Worm (Caenorhabditis elegans) whole organism, L1 larva: ENCODE measurements around the gene C47E8.1.

Experiments
- C16A3.4 ChIP-seq: fragments of 150-350 bp; optimal IDR thresholded peaks from 2 replicates; lab custom pipeline; 2014; ENCODE audit warnings: missing biosample characterization, missing genetic modification characterization
- blmp-1 ChIP-seq: fragments of 150-350 bp; optimal IDR thresholded peaks from 2 replicates; lab custom pipeline; 2014; ENCODE audit warnings: missing biosample characterization, missing genetic modification characterization
- ceh-8 ChIP-seq: fragments of 200-800 bp; sonication (Bioruptor generic); optimal IDR thresholded peaks from 2 replicates; lab custom pipeline; 2018; ENCODE audit warnings: mild to moderate bottlenecking, missing genetic modification characterization, moderate library complexity, missing compliant biosample characterization
- ceh-88 ChIP-seq: fragments of 200-800 bp; sonication (Bioruptor generic); IDR thresholded peaks from 2 replicates; pipeline ENCODE4 v1.3.6; 2022; ENCODE audit warnings: missing genetic modification characterization, missing compliant biosample characterization
- dpl-1 ChIP-seq, 3 experiments: fragments of 150-350 bp in 2 of 3; sonication (generic microtip) in 1 of 3; optimal IDR thresholded peaks; 2 replicates each; lab custom pipeline; 2014 to 2017; ENCODE audit warnings: missing biosample characterization in 3 of 3, missing genetic modification characterization in 3 of 3, missing genetic modification reagents in 3 of 3
- efl-1 ChIP-seq, 4 experiments: fragments of 150-350 bp; optimal IDR thresholded peaks in 3 of 4; peaks in 1 of 4; 1 replicate in 1 of 4; 2 replicates in 3 of 4; lab custom pipeline; 2014; ENCODE audit warnings: missing biosample characterization in 2 of 4, missing genetic modification characterization in 2 of 4, missing genetic modification reagents in 2 of 4
- elt-2 ChIP-seq: sonication (generic microtip); optimal IDR thresholded peaks from 2 replicates; lab custom pipeline; 2016; ENCODE audit warnings: missing genetic modification characterization, mild to moderate bottlenecking, inconsistent platforms, missing compliant biosample characterization, missing genetic modification reagents
- fkh-10 ChIP-seq: sonication (generic microtip); optimal IDR thresholded peaks from 2 replicates; lab custom pipeline; 2017; ENCODE audit warnings: missing biosample characterization, missing genetic modification reagents, missing genetic modification characterization
- fkh-8 ChIP-seq: sonication (generic microtip); optimal IDR thresholded peaks from 2 replicates; lab custom pipeline; 2016; ENCODE audit warnings: mild to moderate bottlenecking, missing genetic modification characterization, missing compliant biosample characterization
- fos-1 ChIP-seq: fragments of 150-350 bp; optimal IDR thresholded peaks from 2 replicates; lab custom pipeline; 2014; ENCODE audit warnings: missing biosample characterization, missing genetic modification characterization
- grh-1 ChIP-seq: fragments of 200-800 bp; sonication (Bioruptor generic); IDR thresholded peaks from 2 replicates; pipeline ENCODE4 v1.3.6; 2022; ENCODE audit warnings: missing genetic modification reagents, missing genetic modification characterization, missing compliant biosample characterization
- hlh-4 ChIP-seq: sonication (generic microtip); optimal IDR thresholded peaks from 2 replicates; lab custom pipeline; 2016; ENCODE audit warnings: mild to moderate bottlenecking, missing genetic modification characterization, missing compliant biosample characterization
- irx-1 ChIP-seq: sonication (generic microtip); optimal IDR thresholded peaks from 2 replicates; lab custom pipeline; 2016; ENCODE audit warnings: missing genetic modification characterization, missing compliant biosample characterization
- lin-13 ChIP-seq: fragments of 150-350 bp; optimal IDR thresholded peaks from 2 replicates; lab custom pipeline; 2014; ENCODE audit warnings: missing biosample characterization, missing genetic modification reagents, missing genetic modification characterization
- lin-14 ChIP-seq: fragments of 200-800 bp; sonication (Bioruptor generic); optimal IDR thresholded peaks from 2 replicates; lab custom pipeline; 2018; ENCODE audit warnings: mild to moderate bottlenecking, missing genetic modification characterization, moderate library complexity, missing compliant biosample characterization
- lsy-2 ChIP-seq, 2 experiments: fragments of 150-350 bp; optimal IDR thresholded peaks; 2 replicates each; lab custom pipeline; 2014; ENCODE audit warnings: missing biosample characterization in 2 of 2, missing genetic modification characterization in 2 of 2
- mef-2 ChIP-seq: fragments of 150-350 bp; optimal IDR thresholded peaks from 2 replicates; lab custom pipeline; 2014; ENCODE audit warnings: missing biosample characterization, missing genetic modification characterization
- nhr-12 ChIP-seq: sonication (generic microtip); optimal IDR thresholded peaks from 2 replicates; lab custom pipeline; 2017; ENCODE audit warnings: missing biosample characterization, missing genetic modification characterization
- nhr-20 ChIP-seq: sonication (generic microtip); optimal IDR thresholded peaks from 2 replicates; lab custom pipeline; 2016; ENCODE audit warnings: mild to moderate bottlenecking, missing genetic modification characterization, missing compliant biosample characterization
- nhr-47 ChIP-seq: sonication (generic microtip); optimal IDR thresholded peaks from 2 replicates; lab custom pipeline; 2016; ENCODE audit warnings: mild to moderate bottlenecking, missing genetic modification characterization, moderate library complexity, missing compliant biosample characterization
- nhr-71 ChIP-seq: sonication (generic microtip); optimal IDR thresholded peaks from 2 replicates; lab custom pipeline; 2016; ENCODE audit warnings: mild to moderate bottlenecking, missing genetic modification characterization, moderate library complexity, missing compliant biosample characterization
- nhr-76 ChIP-seq: sonication (generic microtip); optimal IDR thresholded peaks from 2 replicates; lab custom pipeline; 2017; ENCODE audit warnings: missing biosample characterization, missing genetic modification characterization
- nhr-84 ChIP-seq: sonication (generic microtip); optimal IDR thresholded peaks from 2 replicates; lab custom pipeline; 2017; ENCODE audit warnings: missing biosample characterization, missing genetic modification characterization
- nhr-90 ChIP-seq: sonication (generic microtip); optimal IDR thresholded peaks from 2 replicates; lab custom pipeline; 2016; ENCODE audit warnings: mild to moderate bottlenecking, missing genetic modification characterization, missing compliant biosample characterization; ENCODE audit not compliant: poor library complexity
- pag-3 ChIP-seq: sonication (generic microtip); optimal IDR thresholded peaks from 2 replicates; lab custom pipeline; 2017; ENCODE audit warnings: missing genetic modification characterization, mild to moderate bottlenecking, missing compliant biosample characterization, antibody characterized with exemption, borderline replicate concordance; ENCODE audit not compliant: insufficient read depth
- rnt-1 ChIP-seq: sonication (generic microtip); optimal IDR thresholded peaks from 2 replicates; lab custom pipeline; 2016; ENCODE audit warnings: mild to moderate bottlenecking, missing genetic modification characterization, moderate library complexity, missing compliant biosample characterization
- sptf-1 ChIP-seq: fragments of 150-350 bp; optimal IDR thresholded peaks from 2 replicates; lab custom pipeline; 2014; ENCODE audit warnings: missing biosample characterization, missing genetic modification characterization
- unc-130 ChIP-seq: fragments of 150-350 bp; optimal IDR thresholded peaks from 2 replicates; lab custom pipeline; 2017; ENCODE audit warnings: missing biosample characterization, missing genetic modification characterization, inconsistent platforms
- unc-30 ChIP-seq: sonication (generic microtip); optimal IDR thresholded peaks from 2 replicates; lab custom pipeline; 2017; ENCODE audit warnings: missing biosample characterization, missing genetic modification characterization
- unc-98 ChIP-seq: fragments of 200-800 bp; sonication (Bioruptor generic); IDR thresholded peaks from 2 replicates; pipeline ENCODE4 v1.3.6; 2022; ENCODE audit warnings: missing genetic modification characterization, missing compliant biosample characterization
- xbp-1 ChIP-seq: sonication (generic microtip); optimal IDR thresholded peaks from 2 replicates; lab custom pipeline; 2016; ENCODE audit warnings: missing genetic modification characterization, missing compliant biosample characterization
- zag-1 ChIP-seq: fragments of 150-350 bp; optimal IDR thresholded peaks from 2 replicates; lab custom pipeline; 2014; ENCODE audit warnings: missing biosample characterization, missing genetic modification characterization
- zip-4 ChIP-seq: fragments of 200-800 bp; sonication (Bioruptor generic); optimal IDR thresholded peaks from 2 replicates; lab custom pipeline; 2018; ENCODE audit warnings: mild to moderate bottlenecking, missing genetic modification characterization, moderate library complexity, missing compliant biosample characterization

Gene C47E8.1

ce11 chrV:14665728-14666127 is at the start of gene C47E8.1:
Gene C47E8.1, plus strand, starts transcription at chrV:14666028.
- TF ChIP-seq lin-13 (GFP tag; lab: Kevin White, UChicago): no peak
- TF ChIP-seq mef-2 (tag; lab: Kevin White, UChicago): no peak
- TF ChIP-seq nhr-47 (tag; lab: Kevin White, UChicago): no peak
- TF ChIP-seq, all 84 proteins: peak for 0

- no peak for TF ChIP-seq efl-1 (optimal IDR thresholded peaks at IDR 0.05; lab: Kevin White, UChicago)
- peak in 1 of 2 experiments; percentile 52 for TF ChIP-seq efl-1 (GFP tag; optimal IDR thresholded peaks at IDR 0.05 in 1 of 2; lab: Kevin White, UChicago)
- TF ChIP-seq xbp-1 (tag; lab: Kevin White, UChicago): no peak
- no peak for TF ChIP-seq nhr-12 (tag; lab: Kevin White, UChicago)
- peak in 1 of 2 experiments; percentile 13 for TF ChIP-seq lsy-2 (tag; optimal IDR thresholded peaks at IDR 0.05; lab: Kevin White, UChicago)
- TF ChIP-seq lin-14 (GFP tag; lab: Kevin White, UChicago): peak; percentile 65
These were observed 48.1 kb upstream of the C47E8.1 start for ce11 chrV:14617711-14618110.

DNA sequence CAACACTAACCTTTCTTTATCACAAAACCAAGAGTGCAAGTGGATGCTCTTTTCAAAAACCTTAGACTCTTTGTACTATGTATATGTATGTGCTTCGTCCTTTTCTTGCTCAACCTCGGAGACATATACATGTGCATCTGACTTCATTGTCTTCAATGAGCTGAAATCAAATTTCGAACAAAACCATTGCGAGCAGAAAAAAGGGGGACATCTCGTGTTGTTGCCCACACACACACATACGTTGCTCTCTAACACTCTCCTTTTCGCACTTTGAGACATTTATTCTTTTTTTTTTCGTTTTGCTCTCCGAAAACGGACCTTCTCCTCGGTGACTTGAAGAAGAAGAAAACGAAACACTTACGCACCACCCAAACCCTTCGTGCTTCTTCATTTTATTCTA is 45.5 kb upstream of the C47E8.1 start:
- TF ChIP-seq zip-4 (GFP tag; lab: Kevin White, UChicago): no peak
- TF ChIP-seq lin-14 (GFP tag; lab: Kevin White, UChicago): peak; percentile 53
- TF ChIP-seq fkh-10 (GFP tag; lab: Kevin White, UChicago): peak; percentile 80

ce11 chrV:14620835-14621234 is 45.0 kb upstream of the C47E8.1 start, which contains the start of gene hot-1:
Gene hot-1, plus strand, starts transcription at chrV:14621135.
- no peak for TF ChIP-seq elt-2 (tag; lab: Kevin White, UChicago)
- no peak for TF ChIP-seq C16A3.4 (tag; lab: Kevin White, UChicago)
- TF ChIP-seq nhr-90: no peak
- no peak for TF ChIP-seq unc-30
- no peak for TF ChIP-seq rnt-1 (tag; lab: Kevin White, UChicago)
- no peak for TF ChIP-seq dpl-1 (GFP tag; optimal IDR thresholded peaks at IDR 0.05; lab: Kevin White, UChicago)
- no peak for TF ChIP-seq nhr-76
- no peak for TF ChIP-seq fkh-8 (tag; lab: Kevin White, UChicago)
- no peak for TF ChIP-seq unc-98 (GFP tag; lab: Robert Waterston, UW)
- no peak for TF ChIP-seq blmp-1 (tag; lab: Kevin White, UChicago)
- no peak for TF ChIP-seq grh-1
- TF ChIP-seq nhr-20 (tag; lab: Kevin White, UChicago): no peak
- TF ChIP-seq ceh-8 (GFP tag; lab: Kevin White, UChicago): no peak

DNA sequence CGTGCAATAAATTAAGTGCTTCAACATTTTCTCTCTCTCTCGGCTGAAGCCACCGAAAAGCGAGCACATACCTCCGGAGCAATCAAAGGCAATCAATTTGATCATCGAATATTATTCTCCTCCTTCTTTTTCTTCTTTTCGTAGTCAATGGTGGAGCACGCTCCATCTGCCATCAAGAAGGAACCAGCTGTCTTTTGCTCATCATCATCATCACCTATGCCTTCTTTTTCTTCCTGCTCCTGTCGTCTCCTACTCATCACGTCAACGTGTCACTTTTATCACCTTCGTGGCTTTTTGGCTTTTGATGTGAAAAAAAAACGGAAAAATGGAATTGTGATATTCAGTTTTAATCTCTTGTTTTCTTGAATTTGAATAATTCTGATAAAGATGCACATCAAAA is 40.2 kb upstream of the C47E8.1 start:
- peak; percentile 6 for TF ChIP-seq unc-130 (tag; lab: Kevin White, UChicago)
- TF ChIP-seq pag-3 (tag; lab: Kevin White, UChicago): peak; percentile 67
- no peak for TF ChIP-seq hlh-4 (tag; lab: Kevin White, UChicago)
- TF ChIP-seq lin-14 (GFP tag; lab: Kevin White, UChicago): peak; percentile 63
- TF ChIP-seq fkh-8 (tag; lab: Kevin White, UChicago): no peak
- no peak for TF ChIP-seq irx-1
- peak; percentile 66 for TF ChIP-seq rnt-1 (tag; lab: Kevin White, UChicago)
- no peak for TF ChIP-seq fkh-10 (GFP tag; lab: Kevin White, UChicago)
- no peak for TF ChIP-seq unc-30
- peak; percentile 55 for TF ChIP-seq nhr-71 (tag; lab: Kevin White, UChicago)

DNA sequence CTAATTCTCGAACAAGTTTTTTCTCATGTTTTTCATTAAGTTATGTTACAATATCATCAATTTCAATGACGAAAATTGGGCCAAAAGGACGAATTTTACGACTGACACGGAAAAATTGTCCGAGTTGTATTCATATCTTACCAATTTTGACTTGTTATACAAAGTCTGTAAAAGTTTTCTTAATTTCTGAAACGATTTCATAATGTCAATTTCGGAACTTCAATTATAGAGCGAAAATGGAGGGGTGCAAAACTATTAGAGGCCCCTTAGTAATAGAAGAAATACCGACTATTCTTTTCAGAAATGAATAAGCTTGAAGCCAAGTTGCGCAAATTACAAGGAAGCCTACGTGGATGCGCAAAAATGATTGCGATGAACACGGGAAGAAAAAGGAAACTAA is 34.2 kb upstream of the C47E8.1 start, which contains the start of gene F43D2.3:
TSS of gene F43D2.3 (plus strand) at position 301 of the 400 bp plus-strand sequence.
- TF ChIP-seq fos-1 (tag; lab: Kevin White, UChicago): no peak
- TF ChIP-seq ceh-88: no peak
- no peak for TF ChIP-seq unc-30
- no peak for TF ChIP-seq zag-1 (tag; lab: Kevin White, UChicago)
- no peak for TF ChIP-seq lin-13 (GFP tag; lab: Kevin White, UChicago)
- TF ChIP-seq sptf-1 (tag; lab: Kevin White, UChicago): no peak
- no peak for TF ChIP-seq xbp-1 (tag; lab: Kevin White, UChicago)
- no peak for TF ChIP-seq nhr-84 (tag; lab: Kevin White, UChicago)
